Fruit fly (Drosophila melanogaster) whole organism, embryonic: ENCODE results near the gene Trxr1.

Experiments used
- Aef1 ChIP-seq: fragments of 200-800 bp; sonication (Bioruptor generic); IDR thresholded peaks from 3 replicates; pipeline ENCODE4 v1.3.6; 2022; ENCODE audit warnings: missing biosample characterization, missing genetic modification characterization
- B-H2 ChIP-seq: fragments of 200-800 bp; sonication (Bioruptor generic); optimal IDR thresholded peaks from 2 replicates; lab custom pipeline; 2018; ENCODE audit warnings: missing biosample characterization, mild to moderate bottlenecking, missing genetic modification characterization
- Blimp-1 ChIP-seq: fragments of 200-800 bp; sonication (Bioruptor generic); optimal IDR thresholded peaks from 3 replicates; lab custom pipeline; 2018; ENCODE audit warnings: missing biosample characterization, missing genetic modification characterization, mild to moderate bottlenecking, moderate library complexity, missing genetic modification reagents
- CG10274 ChIP-seq: fragments of 200-800 bp; sonication (Bioruptor generic); optimal IDR thresholded peaks from 3 replicates; lab custom pipeline; 2017; ENCODE audit warnings: missing biosample characterization, mild to moderate bottlenecking, missing genetic modification characterization
- CG11093 ChIP-seq: fragments of 200-800 bp; sonication (Bioruptor generic); IDR thresholded peaks from 3 replicates; pipeline ENCODE4 v1.3.6; 2022; ENCODE audit warnings: missing biosample characterization, missing genetic modification characterization
- CG13296 ChIP-seq: fragments of 200-800 bp; sonication (Bioruptor generic); optimal IDR thresholded peaks from 3 replicates; lab custom pipeline; 2018; ENCODE audit warnings: missing biosample characterization, mild to moderate bottlenecking, missing genetic modification characterization
- CG15479 ChIP-seq: fragments of 200-800 bp; sonication (Bioruptor generic); optimal IDR thresholded peaks from 3 replicates; lab custom pipeline; 2019; ENCODE audit warnings: missing biosample characterization, mild to moderate bottlenecking, missing genetic modification characterization, moderate library complexity
- CG15601 ChIP-seq: fragments of 200-800 bp; sonication (Bioruptor generic); optimal IDR thresholded peaks from 3 replicates; lab custom pipeline; 2019; ENCODE audit warnings: missing biosample characterization, mild to moderate bottlenecking, missing genetic modification characterization, moderate library complexity
- CG16863 ChIP-seq: fragments of 200-800 bp; sonication (Bioruptor generic); optimal IDR thresholded peaks from 3 replicates; lab custom pipeline; 2016; ENCODE audit warnings: missing biosample characterization, missing genetic modification characterization
- CG31224 ChIP-seq: fragments of 200-800 bp; sonication (Bioruptor generic); IDR thresholded peaks from 2 replicates; pipeline ENCODE4 v1.3.6; 2022; ENCODE audit warnings: missing biosample characterization, missing genetic modification characterization
- CG31365 ChIP-seq: fragments of 200-800 bp; sonication (Bioruptor generic); optimal IDR thresholded peaks from 2 replicates; lab custom pipeline; 2018; ENCODE audit warnings: missing biosample characterization, mild to moderate bottlenecking, missing genetic modification characterization
- CG31441 ChIP-seq: fragments of 200-800 bp; sonication (Bioruptor generic); IDR thresholded peaks from 2 replicates; pipeline ENCODE4 v1.3.6; 2022; ENCODE audit warnings: missing biosample characterization, missing genetic modification characterization
- CG32532 ChIP-seq: fragments of 200-800 bp; sonication (Bioruptor generic); IDR thresholded peaks from 2 replicates; pipeline ENCODE4 v1.3.6; 2022; ENCODE audit warnings: missing biosample characterization, missing genetic modification characterization
- CG32772 ChIP-seq: fragments of 200-800 bp; sonication (Bioruptor generic); IDR thresholded peaks from 2 replicates; pipeline ENCODE4 v1.3.6; 2022; ENCODE audit warnings: missing biosample characterization, missing genetic modification characterization
- CG3281 ChIP-seq: fragments of 200-800 bp; sonication (Bioruptor generic); optimal IDR thresholded peaks from 3 replicates; lab custom pipeline; 2017; ENCODE audit warnings: missing biosample characterization, mild to moderate bottlenecking, missing genetic modification characterization
- CG42726 ChIP-seq: fragments of 200-800 bp; sonication (Bioruptor generic); IDR thresholded peaks from 2 replicates; pipeline ENCODE4 v1.3.6; 2022; ENCODE audit warnings: missing biosample characterization, missing genetic modification characterization; ENCODE audit not compliant: partially characterized antibody
- CG4328 ChIP-seq: fragments of 200-800 bp; sonication (Bioruptor generic); optimal IDR thresholded peaks from 3 replicates; lab custom pipeline; 2017; ENCODE audit warnings: missing biosample characterization, missing genetic modification reagents, missing genetic modification characterization
- CG5953 ChIP-seq: fragments of 200-800 bp; sonication (Bioruptor generic); IDR thresholded peaks from 2 replicates; pipeline ENCODE4 v1.3.6; 2022; ENCODE audit warnings: missing biosample characterization, missing genetic modification characterization
- CG7745 ChIP-seq: fragments of 200-800 bp; sonication (Bioruptor generic); optimal IDR thresholded peaks from 2 replicates; lab custom pipeline; 2018; ENCODE audit warnings: missing biosample characterization, mild to moderate bottlenecking, missing genetic modification characterization, moderate library complexity
- CG9437 ChIP-seq: fragments of 200-800 bp; sonication (Bioruptor generic); optimal IDR thresholded peaks from 2 replicates; lab custom pipeline; 2018; ENCODE audit warnings: missing biosample characterization, mild to moderate bottlenecking, missing genetic modification characterization
- CG9727 ChIP-seq: fragments of 200-800 bp; sonication (Bioruptor generic); optimal IDR thresholded peaks from 3 replicates; lab custom pipeline; 2017; ENCODE audit warnings: missing biosample characterization, mild to moderate bottlenecking, missing genetic modification characterization
- CG9797 ChIP-seq: fragments of 200-800 bp; sonication (Bioruptor generic); optimal IDR thresholded peaks from 3 replicates; lab custom pipeline; 2018; ENCODE audit warnings: missing biosample characterization, mild to moderate bottlenecking, missing genetic modification characterization
- Eip74EF ChIP-seq, 2 experiments: fragments of 200-800 bp in 1 of 2; fragments of >200 bp in 1 of 2; sonication (Bioruptor generic) in 1 of 2; optimal IDR thresholded peaks; 2 replicates each; lab custom pipeline; 2017 to 2019; ENCODE audit warnings: missing biosample characterization in 2 of 2, missing genetic modification characterization in 2 of 2, mild to moderate bottlenecking in 1 of 2, moderate library complexity in 1 of 2
- MTF-1 ChIP-seq: fragments of 200-800 bp; sonication (Bioruptor generic); optimal IDR thresholded peaks from 2 replicates; lab custom pipeline; 2018; ENCODE audit warnings: missing biosample characterization, mild to moderate bottlenecking, missing genetic modification characterization, borderline replicate concordance
- NC2β ChIP-seq: fragments of 200-800 bp; sonication (Bioruptor generic); optimal IDR thresholded peaks from 2 replicates; lab custom pipeline; 2016; ENCODE audit warnings: missing biosample characterization, missing genetic modification characterization
- NK7.1 ChIP-seq: fragments of 200-800 bp; sonication (Bioruptor generic); optimal IDR thresholded peaks from 3 replicates; lab custom pipeline; 2016; ENCODE audit warnings: missing biosample characterization, missing genetic modification characterization
- Oaz ChIP-seq: fragments of 200-800 bp; sonication (Bioruptor generic); IDR thresholded peaks from 2 replicates; pipeline ENCODE4 v1.3.6; 2022; ENCODE audit warnings: missing biosample characterization, missing genetic modification characterization
- Optix ChIP-seq: fragments of 200-800 bp; sonication (Bioruptor generic); IDR thresholded peaks from 3 replicates; pipeline ENCODE4 v1.3.6; 2022; ENCODE audit warnings: missing biosample characterization, missing genetic modification characterization
- Six4 ChIP-seq: fragments of 200-800 bp; sonication (Bioruptor generic); optimal IDR thresholded peaks from 2 replicates; lab custom pipeline; 2016; ENCODE audit warnings: missing biosample characterization, missing genetic modification characterization
- Tbp ChIP-seq: fragments of >200 bp; optimal IDR thresholded peaks from 2 replicates; lab custom pipeline; 2018; ENCODE audit warnings: missing biosample characterization, missing genetic modification characterization
- ci ChIP-seq: fragments of 200-800 bp; sonication (Bioruptor generic); IDR thresholded peaks from 3 replicates; pipeline ENCODE4 v1.3.6; 2022; ENCODE audit warnings: missing biosample characterization, missing genetic modification characterization
- crp ChIP-seq, 2 experiments: fragments of 200-800 bp; sonication (Bioruptor generic); optimal IDR thresholded peaks; 2 replicates in 1 of 2; 3 replicates in 1 of 2; lab custom pipeline; 2017; ENCODE audit warnings: missing biosample characterization in 2 of 2, missing genetic modification characterization in 2 of 2, mild to moderate bottlenecking in 1 of 2, moderate library complexity in 1 of 2
- esg ChIP-seq: fragments of 200-800 bp; sonication (Bioruptor generic); conservative IDR thresholded peaks from 2 replicates; pipeline ENCODE4 v1.3.6; 2022; ENCODE audit warnings: missing biosample characterization, missing genetic modification characterization
- eve ChIP-seq, 2 experiments: fragments of >200 bp; optimal IDR thresholded peaks; 2 replicates each; lab custom pipeline; 2017; ENCODE audit warnings: missing biosample characterization in 2 of 2, missing genetic modification characterization in 2 of 2
- fd3F ChIP-seq: fragments of 200-800 bp; sonication (Bioruptor generic); optimal IDR thresholded peaks from 2 replicates; lab custom pipeline; 2018; ENCODE audit warnings: missing biosample characterization, mild to moderate bottlenecking, missing genetic modification characterization, moderate library complexity
- fd64A ChIP-seq: fragments of 200-800 bp; sonication (Bioruptor generic); optimal IDR thresholded peaks from 3 replicates; lab custom pipeline; 2018; ENCODE audit warnings: missing biosample characterization, mild to moderate bottlenecking, missing genetic modification characterization
- grau ChIP-seq: fragments of 200-800 bp; optimal IDR thresholded peaks from 3 replicates; lab custom pipeline; 2019; ENCODE audit warnings: missing biosample characterization, mild to moderate bottlenecking, missing genetic modification characterization, moderate library complexity
- kah ChIP-seq: fragments of 200-800 bp; sonication (Bioruptor generic); optimal IDR thresholded peaks from 2 replicates; lab custom pipeline; 2018; ENCODE audit warnings: missing biosample characterization, mild to moderate bottlenecking, missing genetic modification characterization
- lab ChIP-seq: fragments of 200-800 bp; sonication (Bioruptor generic); optimal IDR thresholded peaks from 3 replicates; lab custom pipeline; 2017; ENCODE audit warnings: missing biosample characterization, missing genetic modification characterization, mild to moderate bottlenecking, moderate library complexity, missing genetic modification reagents
- lilli ChIP-seq: fragments of 200-800 bp; sonication (Bioruptor generic); optimal IDR thresholded peaks from 3 replicates; lab custom pipeline; 2016; ENCODE audit warnings: missing biosample characterization, missing genetic modification characterization
- lola ChIP-seq, 3 experiments: fragments of >200 bp in 2 of 3; fragments of 200-800 bp in 1 of 3; sonication (Bioruptor generic) in 1 of 3; optimal IDR thresholded peaks; 2 replicates each; lab custom pipeline; 2017 to 2019; ENCODE audit warnings: missing biosample characterization in 3 of 3, missing genetic modification characterization in 3 of 3, mild to moderate bottlenecking in 1 of 3, moderate library complexity in 1 of 3
- lov ChIP-seq, 2 experiments: fragments of 200-800 bp in 1 of 2; fragments of >200 bp in 1 of 2; sonication (Bioruptor generic) in 1 of 2; IDR thresholded peaks in 1 of 2; optimal IDR thresholded peaks in 1 of 2; 2 replicates in 1 of 2; 3 replicates in 1 of 2; pipeline versions ENCODE4 v1.3.6 to Lab custom; 2017 to 2022; ENCODE audit warnings: missing biosample characterization in 1 of 2, missing genetic modification characterization in 1 of 2
- nau ChIP-seq: fragments of 200-800 bp; sonication (Bioruptor generic); optimal IDR thresholded peaks from 3 replicates; lab custom pipeline; 2017; ENCODE audit warnings: missing biosample characterization, mild to moderate bottlenecking, missing genetic modification characterization, missing genetic modification reagents
- oc ChIP-seq: fragments of 200-800 bp; sonication (Bioruptor generic); optimal IDR thresholded peaks from 2 replicates; lab custom pipeline; 2018; ENCODE audit warnings: missing biosample characterization, mild to moderate bottlenecking, missing genetic modification characterization, moderate library complexity
- row ChIP-seq: fragments of 200-800 bp; sonication (Bioruptor generic); IDR thresholded peaks from 3 replicates; pipeline ENCODE4 v1.3.6; 2022; ENCODE audit warnings: missing biosample characterization, missing genetic modification characterization
- slp2 ChIP-seq: fragments of 200-800 bp; sonication (Bioruptor generic); optimal IDR thresholded peaks from 2 replicates; lab custom pipeline; 2016; ENCODE audit warnings: missing biosample characterization, missing genetic modification characterization
- sqz ChIP-seq: fragments of 200-800 bp; sonication (Bioruptor generic); optimal IDR thresholded peaks from 3 replicates; lab custom pipeline; 2018; ENCODE audit warnings: missing biosample characterization, mild to moderate bottlenecking, missing genetic modification characterization
- tin ChIP-seq: fragments of 200-800 bp; sonication (Bioruptor generic); optimal IDR thresholded peaks from 3 replicates; lab custom pipeline; 2016; ENCODE audit warnings: missing biosample characterization, missing genetic modification characterization
- usp ChIP-seq: fragments of >200 bp; optimal IDR thresholded peaks from 2 replicates; lab custom pipeline; 2017; ENCODE audit warnings: missing biosample characterization, missing genetic modification characterization
- zen ChIP-seq: fragments of 200-800 bp; sonication (Bioruptor generic); optimal IDR thresholded peaks from 3 replicates; lab custom pipeline; 2018; ENCODE audit warnings: missing biosample characterization, mild to moderate bottlenecking, missing genetic modification characterization, moderate library complexity

The Trxr1 gene

dm6 chrX:8196157-8196526, 46.2 kb upstream of the Trxr1 start (continued):
- peak; percentile 9 for TF ChIP-seq CG9727
- TF ChIP-seq CG16863 (GFP tag; lab: Kevin White, UChicago) = no peak
- no peak for TF ChIP-seq kah (GFP tag; lab: Kevin White, UChicago)
- TF ChIP-seq crp (GFP tag; optimal IDR thresholded peaks at IDR 0.05; lab: Kevin White, UChicago) = no peak
- TF ChIP-seq usp = no peak
- no peak for TF ChIP-seq CG42726 (GFP tag; lab: Robert Waterston, UW)
- no peak for TF ChIP-seq lov (optimal IDR thresholded peaks at IDR 0.05; lab: Kevin White, UChicago)
- TF ChIP-seq lov (GFP tag; IDR thresholded peaks at IDR 0.05; lab: Robert Waterston, UW) = no peak
- no peak for TF ChIP-seq Aef1 (GFP tag; lab: Robert Waterston, UW)
- TF ChIP-seq CG10274 (GFP tag; lab: Kevin White, UChicago) = no peak
- TF ChIP-seq MTF-1 (GFP tag; lab: Kevin White, UChicago) = no peak
- TF ChIP-seq oc (tag; lab: Kevin White, UChicago) = no peak
- TF ChIP-seq B-H2 = no peak
- no peak for TF ChIP-seq CG15601 (tag; lab: Kevin White, UChicago)
- no peak for TF ChIP-seq CG13296 (GFP tag; lab: Kevin White, UChicago)
- no peak for TF ChIP-seq tin (GFP tag; lab: Kevin White, UChicago)
- TF ChIP-seq Tbp (GFP tag; lab: Kevin White, UChicago) = no peak
- TF ChIP-seq CG9797 = no peak
- TF ChIP-seq CG32772 = no peak
- TF ChIP-seq Eip74EF (GFP tag; optimal IDR thresholded peaks at IDR 0.05; lab: Kevin White, UChicago) = no peak
- no peak for TF ChIP-seq CG5953 (GFP tag; lab: Robert Waterston, UW)
- TF ChIP-seq slp2 = no peak
- TF ChIP-seq lab (GFP tag; lab: Kevin White, UChicago) = no peak
- peak; percentile 12 for TF ChIP-seq fd3F (GFP tag; lab: Kevin White, UChicago)
- no peak for TF ChIP-seq NC2β (GFP tag; lab: Kevin White, UChicago)
- no peak for TF ChIP-seq Optix
- TF ChIP-seq CG31441 (GFP tag; lab: Robert Waterston, UW) = peak; percentile 27; the same call in 1 of the 2 replicates
- TF ChIP-seq Six4 = no peak
- no peak for TF ChIP-seq CG4328
- TF ChIP-seq CG11093 (GFP tag; lab: Robert Waterston, UW) = no peak
- TF ChIP-seq row = peak; percentile 43; the same call in 1 of the 3 replicates
- no peak for TF ChIP-seq fd64A (GFP tag; lab: Kevin White, UChicago)
- TF ChIP-seq Oaz = no peak
- TF ChIP-seq grau = peak; percentile 39
- TF ChIP-seq CG15479 = no peak
- peak in 1 of 2 experiments; percentile 81 for TF ChIP-seq eve (GFP tag; optimal IDR thresholded peaks at IDR 0.05; lab: Kevin White, UChicago)
- TF ChIP-seq CG7745 (tag; lab: Kevin White, UChicago) = no peak
- no peak for TF ChIP-seq zen (tag; lab: Kevin White, UChicago)
- TF ChIP-seq CG3281 = peak; percentile 2
- TF ChIP-seq lilli (GFP tag; lab: Kevin White, UChicago) = no peak
- TF ChIP-seq CG31365 (tag; lab: Kevin White, UChicago) = no peak
- no peak for TF ChIP-seq CG31224 (GFP tag; lab: Robert Waterston, UW)
- TF ChIP-seq sqz (GFP tag; lab: Kevin White, UChicago) = no peak
- TF ChIP-seq lola (GFP tag; optimal IDR thresholded peaks at IDR 0.05; lab: Kevin White, UChicago) = peak in 1 of 3 experiments; percentile 34
- TF ChIP-seq NK7.1 (GFP tag; lab: Kevin White, UChicago) = no peak
- TF ChIP-seq esg (GFP tag; lab: Robert Waterston, UW) = no peak
- no peak for TF ChIP-seq Blimp-1 (GFP tag; lab: Kevin White, UChicago)
- no peak for TF ChIP-seq nau (GFP tag; lab: Kevin White, UChicago)
- no peak for TF ChIP-seq ci (GFP tag; lab: Robert Waterston, UW)
- TF ChIP-seq CG32532 (GFP tag; lab: Robert Waterston, UW) = no peak
- TF ChIP-seq CG9437 (GFP tag; lab: Kevin White, UChicago) = peak; percentile 44
